Worm (Caenorhabditis elegans) whole organism, L4 larva: ENCODE data around the gene erh-2.
A peak's percentile ranks its signal among the peaks of the same experiment; 100 is the strongest.

Experiments
- F10B5.3 ChIP-seq: sonication (generic microtip); optimal IDR thresholded peaks from 2 replicates; lab custom pipeline; 2016; ENCODE audit warnings: mild to moderate bottlenecking, missing genetic modification characterization, missing compliant biosample characterization
- F26F4.8 ChIP-seq: fragments of 200-800 bp; sonication (Bioruptor generic); conservative IDR thresholded peaks from 2 replicates; pipeline ENCODE4 v1.3.6; 2022; ENCODE audit warnings: missing genetic modification characterization, missing compliant biosample characterization
- F37D6.2 ChIP-seq: sonication (generic microtip); optimal IDR thresholded peaks from 2 replicates; lab custom pipeline; 2016; ENCODE audit warnings: mild to moderate bottlenecking, missing genetic modification characterization, missing compliant biosample characterization
- F44E2.7 ChIP-seq: fragments of 200-800 bp; sonication (Bioruptor generic); IDR thresholded peaks from 2 replicates; pipeline ENCODE4 v2.1.2; 2022; ENCODE audit warnings: missing genetic modification characterization, missing compliant biosample characterization
- F49E8.2 ChIP-seq: sonication (generic microtip); optimal IDR thresholded peaks from 2 replicates; lab custom pipeline; 2016; ENCODE audit warnings: missing compliant biosample characterization, mild to moderate bottlenecking, missing genetic modification characterization, borderline replicate concordance
- T20F7.1 ChIP-seq: fragments of 200-800 bp; sonication (Bioruptor generic); optimal IDR thresholded peaks from 2 replicates; lab custom pipeline; 2018; ENCODE audit warnings: mild to moderate bottlenecking, missing genetic modification characterization, missing compliant biosample characterization
- Y105C5A.15 ChIP-seq: fragments of 200-800 bp; sonication (Bioruptor generic); IDR thresholded peaks from 2 replicates; pipeline ENCODE4 v1.3.6; 2022; ENCODE audit warnings: missing genetic modification characterization, missing compliant biosample characterization
- Y5F2A.4 ChIP-seq: fragments of 200-800 bp; sonication (Bioruptor generic); optimal IDR thresholded peaks from 2 replicates; lab custom pipeline; 2018; ENCODE audit warnings: mild to moderate bottlenecking, missing genetic modification characterization, missing compliant biosample characterization
- ZK337.2 ChIP-seq: fragments of 200-800 bp; sonication (Bioruptor generic); IDR thresholded peaks from 2 replicates; pipeline ENCODE4 v1.3.6; 2022; ENCODE audit warnings: missing genetic modification reagents, missing genetic modification characterization, missing compliant biosample characterization
- aly-2 ChIP-seq: sonication (generic microtip); optimal IDR thresholded peaks from 2 replicates; lab custom pipeline; 2018; ENCODE audit warnings: missing biosample characterization, missing genetic modification characterization
- attf-4 ChIP-seq: sonication (generic microtip); optimal IDR thresholded peaks from 3 replicates; lab custom pipeline; 2017; ENCODE audit warnings: missing biosample characterization, missing genetic modification characterization
- ceh-20 ChIP-seq: fragments of 200-800 bp; sonication (Bioruptor generic); IDR thresholded peaks from 2 replicates; pipeline ENCODE4 v1.3.6; 2022; ENCODE audit warnings: missing genetic modification reagents, missing genetic modification characterization, missing compliant biosample characterization
- ceh-82 ChIP-seq: sonication (generic microtip); optimal IDR thresholded peaks from 2 replicates; lab custom pipeline; 2017; ENCODE audit warnings: missing biosample characterization, missing genetic modification characterization
- daf-8 ChIP-seq: fragments of 200-800 bp; sonication (Bioruptor generic); IDR thresholded peaks from 2 replicates; pipeline ENCODE4 v1.3.6; 2022; ENCODE audit warnings: missing genetic modification characterization, missing compliant biosample characterization
- dpl-1 ChIP-seq: fragments of 150-350 bp; optimal IDR thresholded peaks from 2 replicates; lab custom pipeline; 2014; ENCODE audit warnings: missing biosample characterization, missing genetic modification reagents, missing genetic modification characterization
- hlh-11 ChIP-seq: fragments of 200-800 bp; sonication (Bioruptor generic); optimal IDR thresholded peaks from 2 replicates; lab custom pipeline; 2018; ENCODE audit warnings: mild to moderate bottlenecking, missing genetic modification characterization, missing compliant biosample characterization
- hmg-1.1 ChIP-seq: fragments of 200-800 bp; sonication (Bioruptor generic); IDR thresholded peaks from 2 replicates; pipeline ENCODE4 v1.3.6; 2022; ENCODE audit warnings: missing genetic modification reagents, missing genetic modification characterization, missing compliant biosample characterization
- lin-29 ChIP-seq: fragments of 200-800 bp; sonication (Bioruptor generic); IDR thresholded peaks from 2 replicates; pipeline ENCODE4 v1.3.6; 2022; ENCODE audit warnings: missing genetic modification reagents, missing genetic modification characterization, missing compliant biosample characterization
- lin-38 ChIP-seq: fragments of 200-800 bp; sonication (Bioruptor generic); IDR thresholded peaks from 2 replicates; pipeline ENCODE4 v1.3.6; 2022; ENCODE audit warnings: missing genetic modification reagents, missing genetic modification characterization, missing compliant biosample characterization
- lsy-2 ChIP-seq, 2 experiments: fragments of 150-350 bp in 1 of 2; sonication (generic microtip) in 1 of 2; optimal IDR thresholded peaks; 2 replicates each; lab custom pipeline; 2014 to 2017; ENCODE audit warnings: missing biosample characterization in 2 of 2, missing genetic modification characterization in 2 of 2
- madf-5 ChIP-seq, 2 experiments: fragments of 200-800 bp; sonication (Bioruptor generic); IDR thresholded peaks; 2 replicates each; pipeline ENCODE4 v1.3.6; 2022; ENCODE audit warnings: missing compliant biosample characterization in 2 of 2, missing genetic modification characterization in 2 of 2
- madf-9 ChIP-seq: fragments of 200-800 bp; sonication (Bioruptor generic); conservative IDR thresholded peaks from 2 replicates; pipeline ENCODE4 v1.3.6; 2022; ENCODE audit warnings: missing genetic modification reagents, missing genetic modification characterization, missing compliant biosample characterization
- mdl-1 ChIP-seq, 2 experiments: fragments of 150-350 bp in 1 of 2; sonication (generic microtip) in 1 of 2; optimal IDR thresholded peaks; 2 replicates each; lab custom pipeline; 2014 to 2017; ENCODE audit warnings: missing biosample characterization in 2 of 2, missing genetic modification characterization in 2 of 2
- mep-1 ChIP-seq: fragments of 150-350 bp; sonication (generic microtip); optimal IDR thresholded peaks from 3 replicates; lab custom pipeline; 2014; ENCODE audit warnings: missing biosample characterization, missing genetic modification characterization
- mes-2 ChIP-seq: sonication (generic microtip); optimal IDR thresholded peaks from 2 replicates; lab custom pipeline; 2016; ENCODE audit warnings: missing genotype, mild to moderate bottlenecking, missing genetic modification characterization, missing compliant biosample characterization; ENCODE audit not compliant: poor library complexity, severe bottlenecking
- mxl-3 ChIP-seq: fragments of 200-800 bp; sonication (Bioruptor generic); optimal IDR thresholded peaks from 2 replicates; lab custom pipeline; 2018; ENCODE audit warnings: mild to moderate bottlenecking, missing genetic modification characterization, missing compliant biosample characterization
- nhr-102 ChIP-seq: sonication (generic microtip); optimal IDR thresholded peaks from 2 replicates; lab custom pipeline; 2016; ENCODE audit warnings: mild to moderate bottlenecking, missing genetic modification characterization, moderate library complexity, missing compliant biosample characterization
- nhr-111 ChIP-seq: fragments of 200-800 bp; sonication (Bioruptor generic); optimal IDR thresholded peaks from 2 replicates; lab custom pipeline; 2018; ENCODE audit warnings: mild to moderate bottlenecking, missing genetic modification characterization, missing compliant biosample characterization
- nhr-41 ChIP-seq: fragments of 200-800 bp; sonication (Bioruptor generic); IDR thresholded peaks from 2 replicates; pipeline ENCODE4 v1.3.6; 2022; ENCODE audit warnings: missing genetic modification reagents, missing genetic modification characterization, missing compliant biosample characterization
- nhr-42 ChIP-seq: fragments of 200-800 bp; sonication (Bioruptor generic); IDR thresholded peaks from 2 replicates; pipeline ENCODE4 v1.3.6; 2022; ENCODE audit warnings: missing genetic modification characterization, missing compliant biosample characterization
- nhr-48 ChIP-seq: sonication (generic microtip); optimal IDR thresholded peaks from 2 replicates; lab custom pipeline; 2016; ENCODE audit warnings: mild to moderate bottlenecking, missing genetic modification characterization, missing compliant biosample characterization
- nhr-6 ChIP-seq: fragments of 150-350 bp; optimal IDR thresholded peaks from 2 replicates; lab custom pipeline; 2014; ENCODE audit warnings: missing biosample characterization, missing genetic modification characterization
- pqm-1 ChIP-seq: sonication (generic microtip); optimal IDR thresholded peaks from 2 replicates; lab custom pipeline; 2017; ENCODE audit warnings: missing biosample characterization, missing genetic modification characterization
- spr-1 ChIP-seq: sonication (generic microtip); optimal IDR thresholded peaks from 2 replicates; lab custom pipeline; 2016; ENCODE audit warnings: mild to moderate bottlenecking, missing genetic modification characterization, missing compliant biosample characterization
- unc-62 ChIP-seq, 3 experiments: fragments of 150-350 bp in 1 of 3; sonication (generic microtip); optimal IDR thresholded peaks in 2 of 3; peaks in 1 of 3; 1 replicate in 1 of 3; 2 replicates in 2 of 3; lab custom pipeline; 2014 to 2017; ENCODE audit warnings: missing biosample characterization in 3 of 3, missing genetic modification characterization in 3 of 3, missing genetic modification reagents in 3 of 3, missing genotype in 1 of 3
- vab-7 ChIP-seq: fragments of 200-800 bp; sonication (Bioruptor generic); IDR thresholded peaks from 2 replicates; pipeline ENCODE4 v1.3.6; 2022; ENCODE audit warnings: missing genetic modification reagents, missing genetic modification characterization, missing compliant biosample characterization
- zfp-3 ChIP-seq: fragments of 200-800 bp; sonication (Bioruptor generic); conservative IDR thresholded peaks from 2 replicates; pipeline ENCODE4 v1.3.6; 2022; ENCODE audit warnings: missing genetic modification reagents, missing genetic modification characterization, missing compliant biosample characterization
- zip-11 ChIP-seq: fragments of 200-800 bp; sonication (Bioruptor generic); IDR thresholded peaks from 2 replicates; pipeline ENCODE4 v1.3.6; 2022; ENCODE audit warnings: missing genetic modification characterization, missing compliant biosample characterization

erh-2 gene

ce11 chrIII:4562070-4562788 is 30.8 kb upstream of the erh-2 start, which contains the start of gene pan-1 (continued):
- no peak for TF ChIP-seq nhr-6 (tag; lab: Kevin White, UChicago)
- no peak for TF ChIP-seq Y105C5A.15 (GFP tag; lab: Robert Waterston, UW)
- TF ChIP-seq hlh-11 (tag; lab: Kevin White, UChicago), result peak; percentile 89
- no peak for TF ChIP-seq attf-4 (tag; lab: Kevin White, UChicago)
- peak; percentile 48 for TF ChIP-seq mes-2 (tag; lab: Kevin White, UChicago)
- TF ChIP-seq unc-62 (GFP tag; optimal IDR thresholded peaks at IDR 0.05 in 1 of 2; lab: Kevin White, UChicago), result peak in 1 of 2 experiments; percentile 44
- no peak for TF ChIP-seq unc-62 (tag; optimal IDR thresholded peaks at IDR 0.05; lab: Kevin White, UChicago)
- no peak for TF ChIP-seq lin-29 (GFP tag; lab: Robert Waterston, UW)
- TF ChIP-seq zfp-3 (GFP tag; lab: Robert Waterston, UW), result no peak
- TF ChIP-seq ZK337.2 (GFP tag; lab: Robert Waterston, UW), result no peak
- TF ChIP-seq dpl-1, result no peak
- TF ChIP-seq F26F4.8 (GFP tag; lab: Robert Waterston, UW), result no peak
- no peak for TF ChIP-seq nhr-111 (GFP tag; lab: Kevin White, UChicago)
- peak; percentile 32; the same call in 1 of the 2 replicates for TF ChIP-seq madf-9 (GFP tag; lab: Robert Waterston, UW)
- TF ChIP-seq mep-1, result peak; percentile 54
- TF ChIP-seq nhr-102 (tag; lab: Kevin White, UChicago), result no peak
- TF ChIP-seq zip-11 (GFP tag; lab: Robert Waterston, UW), result no peak
- no peak for TF ChIP-seq vab-7 (GFP tag; lab: Robert Waterston, UW)
- TF ChIP-seq daf-8 (GFP tag; lab: Robert Waterston, UW), result no peak
- TF ChIP-seq madf-5 (GFP tag; IDR thresholded peaks at IDR 0.05; lab: Robert Waterston, UW), result 0 out of 4 replicates have a peak, but pooled peaks of 1 of the 2 experiments have one; percentile 29
- TF ChIP-seq F10B5.3 (tag; lab: Kevin White, UChicago), result no peak
- peak; percentile 81 for TF ChIP-seq hmg-1.1 (GFP tag; lab: Robert Waterston, UW)
- TF ChIP-seq F44E2.7, result no peak
- TF ChIP-seq spr-1 (tag; lab: Kevin White, UChicago), result no peak
- peak; percentile 20 to 52 for TF ChIP-seq lsy-2 (tag; optimal IDR thresholded peaks at IDR 0.05; lab: Kevin White, UChicago)
- TF ChIP-seq F37D6.2 (tag; lab: Kevin White, UChicago), result no peak
- TF ChIP-seq lin-38 (GFP tag; lab: Robert Waterston, UW), result no peak
- peak in 1 of 2 experiments; percentile 35 for TF ChIP-seq mdl-1 (tag; optimal IDR thresholded peaks at IDR 0.05; lab: Kevin White, UChicago)

ce11 chrIII:4568030-4568429 is 25.0 kb upstream of the erh-2 start, which contains the start of gene mlcd-1:
mlcd-1 (minus strand) TSS chrIII:4568130.
- no peak for TF ChIP-seq aly-2 (tag; lab: Kevin White, UChicago)
- TF ChIP-seq Y5F2A.4, result no peak
- TF ChIP-seq nhr-41 (GFP tag; lab: Robert Waterston, UW), result no peak
- no peak for TF ChIP-seq nhr-48
- no peak for TF ChIP-seq F49E8.2
- TF ChIP-seq F10B5.3 (tag; lab: Kevin White, UChicago), result no peak
- no peak for TF ChIP-seq T20F7.1
- TF ChIP-seq ceh-20 (GFP tag; lab: Robert Waterston, UW), result no peak
- TF ChIP-seq mxl-3 (GFP tag; lab: Kevin White, UChicago), result no peak
- no peak for TF ChIP-seq pqm-1 (tag; lab: Kevin White, UChicago)
- TF ChIP-seq nhr-42, result no peak
- TF ChIP-seq ceh-82, result no peak
